Worm (Caenorhabditis elegans): ENCODE results near the gene B0478.3.

ce11 chrIV:6928417-6928816, 36.0 kb downstream of the B0478.3 start, which contains the start of gene cest-6:
- TF ChIP-seq klf-2 (GFP tag; conservative IDR thresholded peaks at IDR 0.05) (no peak), ref-1 (GFP tag; conservative IDR thresholded peaks at IDR 0.05) (no peak), cog-1 (tag; optimal IDR thresholded peaks at IDR 0.05) (no peak), tab-1 (GFP tag; IDR thresholded peaks at IDR 0.05) (no peak)

Measured in whole organism, midembryonic.